Worm (Caenorhabditis elegans) whole organism, young adult: ENCODE measurements around the gene F58H1.2.

Experiments
- B0019.2 ChIP-seq: fragments of 200-800 bp; sonication (Bioruptor generic); conservative IDR thresholded peaks from 2 replicates; pipeline ENCODE4 v1.3.6; 2022; ENCODE audit warnings: missing genetic modification reagents, missing genetic modification characterization, missing compliant biosample characterization
- F23B12.7 ChIP-seq: sonication (generic microtip); optimal IDR thresholded peaks from 2 replicates; lab custom pipeline; 2017; ENCODE audit warnings: missing genetic modification characterization, mild to moderate bottlenecking, missing compliant biosample characterization, antibody characterized with exemption, moderate library complexity; ENCODE audit not compliant: insufficient read depth
- F49E8.2 ChIP-seq: sonication (generic microtip); optimal IDR thresholded peaks from 3 replicates; lab custom pipeline; 2017; ENCODE audit warnings: missing genetic modification characterization, mild to moderate bottlenecking, missing compliant biosample characterization, antibody characterized with exemption, moderate library complexity; ENCODE audit not compliant: insufficient read depth
- K12H6.12 ChIP-seq: fragments of 200-800 bp; sonication (Bioruptor generic); optimal IDR thresholded peaks from 2 replicates; lab custom pipeline; 2018; ENCODE audit warnings: mild to moderate bottlenecking, missing genetic modification characterization, missing compliant biosample characterization
- Y53F4B.3 ChIP-seq: fragments of 200-800 bp; sonication (Bioruptor generic); IDR thresholded peaks from 2 replicates; pipeline ENCODE4 v1.3.6; 2022; ENCODE audit warnings: missing genetic modification reagents, missing genetic modification characterization, missing compliant biosample characterization
- Y53G8AR.9 ChIP-seq: fragments of 200-800 bp; sonication (Bioruptor generic); conservative IDR thresholded peaks from 2 replicates; pipeline ENCODE4 v1.3.6; 2022; ENCODE audit warnings: missing genetic modification reagents, missing genetic modification characterization, missing compliant biosample characterization
- Y67H2A.10 ChIP-seq: fragments of 200-800 bp; sonication (Bioruptor generic); conservative IDR thresholded peaks from 2 replicates; pipeline ENCODE4 v1.3.6; 2022; ENCODE audit warnings: missing genetic modification reagents, missing genetic modification characterization, missing compliant biosample characterization
- Y95B8A.8 ChIP-seq: fragments of 200-800 bp; sonication (Bioruptor generic); IDR thresholded peaks from 2 replicates; pipeline ENCODE4 v1.3.6; 2022; ENCODE audit warnings: missing genetic modification reagents, missing genetic modification characterization, missing compliant biosample characterization
- ZK185.1 ChIP-seq: sonication (generic microtip); optimal IDR thresholded peaks from 2 replicates; lab custom pipeline; 2016; ENCODE audit warnings: mild to moderate bottlenecking, missing genetic modification characterization, missing compliant biosample characterization; ENCODE audit not compliant: poor library complexity, severe bottlenecking
- athp-1 ChIP-seq: sonication (generic microtip); optimal IDR thresholded peaks from 2 replicates; lab custom pipeline; 2017; ENCODE audit warnings: mild to moderate bottlenecking, missing genetic modification characterization, missing compliant biosample characterization
- attf-6 ChIP-seq: fragments of 200-800 bp; sonication (Bioruptor generic); IDR thresholded peaks from 2 replicates; pipeline ENCODE4 v1.3.6; 2022; ENCODE audit warnings: missing genetic modification reagents, missing genetic modification characterization, missing compliant biosample characterization
- ccch-3 ChIP-seq: fragments of 200-800 bp; sonication (Bioruptor generic); optimal IDR thresholded peaks from 2 replicates; lab custom pipeline; 2018; ENCODE audit warnings: mild to moderate bottlenecking, missing genetic modification characterization, missing compliant biosample characterization
- cebp-1 ChIP-seq, 2 experiments: fragments of 200-800 bp in 1 of 2; sonication (Bioruptor generic) in 1 of 2; sonication (generic microtip) in 1 of 2; IDR thresholded peaks in 1 of 2; optimal IDR thresholded peaks in 1 of 2; 2 replicates each; pipeline versions ENCODE4 v1.3.6 to Lab custom; 2017 to 2022; ENCODE audit warnings: missing compliant biosample characterization in 2 of 2, missing genetic modification characterization in 2 of 2, mild to moderate bottlenecking in 1 of 2, missing genetic modification reagents in 1 of 2, moderate library complexity in 1 of 2
- ceh-27 ChIP-seq: fragments of 200-800 bp; sonication (Bioruptor generic); optimal IDR thresholded peaks from 2 replicates; lab custom pipeline; 2018; ENCODE audit warnings: mild to moderate bottlenecking, missing genetic modification characterization, moderate library complexity, missing compliant biosample characterization
- egl-44 ChIP-seq: fragments of 200-800 bp; sonication (Bioruptor generic); IDR thresholded peaks from 2 replicates; pipeline ENCODE4 v1.3.6; 2022; ENCODE audit warnings: missing genetic modification reagents, missing genetic modification characterization, missing compliant biosample characterization
- gei-17 ChIP-seq: fragments of 200-800 bp; sonication (Bioruptor generic); optimal IDR thresholded peaks from 2 replicates; lab custom pipeline; 2018; ENCODE audit warnings: mild to moderate bottlenecking, missing genetic modification characterization, missing compliant biosample characterization
- lag-1 ChIP-seq: fragments of 200-800 bp; sonication (Bioruptor generic); IDR thresholded peaks from 2 replicates; pipeline ENCODE4 v1.3.6; 2022; ENCODE audit warnings: missing genetic modification reagents, missing genetic modification characterization, missing compliant biosample characterization
- lin-35 ChIP-seq, 3 experiments: fragments of 150-350 bp in 2 of 3; sonication (generic microtip) in 1 of 3; optimal IDR thresholded peaks; 2 replicates each; lab custom pipeline; 2014 to 2018; ENCODE audit warnings: missing biosample characterization in 3 of 3, missing genetic modification characterization in 3 of 3, missing genetic modification reagents in 3 of 3
- lsl-1 ChIP-seq: fragments of 200-800 bp; sonication (Bioruptor generic); optimal IDR thresholded peaks from 2 replicates; lab custom pipeline; 2018; ENCODE audit warnings: mild to moderate bottlenecking, missing genetic modification characterization, moderate library complexity, missing compliant biosample characterization
- madf-10 ChIP-seq: sonication (generic microtip); optimal IDR thresholded peaks from 2 replicates; lab custom pipeline; 2016; ENCODE audit warnings: mild to moderate bottlenecking, missing genetic modification characterization, missing compliant biosample characterization
- madf-3 ChIP-seq: fragments of 200-800 bp; sonication (Bioruptor generic); IDR thresholded peaks from 2 replicates; pipeline ENCODE4 v1.3.6; 2022; ENCODE audit warnings: missing genetic modification reagents, missing genetic modification characterization, missing compliant biosample characterization
- mel-28 ChIP-seq: sonication (generic microtip); optimal IDR thresholded peaks from 2 replicates; lab custom pipeline; 2016; ENCODE audit warnings: borderline replicate concordance, mild to moderate bottlenecking, missing genetic modification characterization, missing compliant biosample characterization
- nhr-179 ChIP-seq: sonication (generic microtip); optimal IDR thresholded peaks from 2 replicates; lab custom pipeline; 2016; ENCODE audit warnings: mild to moderate bottlenecking, missing genetic modification characterization, missing compliant biosample characterization
- nhr-80 ChIP-seq: sonication (generic microtip); optimal IDR thresholded peaks from 2 replicates; lab custom pipeline; 2016; ENCODE audit warnings: missing genetic modification characterization, missing compliant biosample characterization
- rec-8 ChIP-seq, 2 experiments: sonication (generic microtip); optimal IDR thresholded peaks; 2 replicates each; lab custom pipeline; 2016; ENCODE audit warnings: mild to moderate bottlenecking in 2 of 2, missing genetic modification characterization in 2 of 2, missing genetic modification reagents in 2 of 2, missing genotype in 2 of 2, missing biosample characterization in 1 of 2, missing compliant biosample characterization in 1 of 2, moderate library complexity in 1 of 2
- repo-1 ChIP-seq: sonication (generic microtip); optimal IDR thresholded peaks from 2 replicates; lab custom pipeline; 2017; ENCODE audit warnings: mild to moderate bottlenecking, missing genetic modification characterization, missing compliant biosample characterization
- sea-2 ChIP-seq: fragments of 200-800 bp; sonication (Bioruptor generic); IDR thresholded peaks from 2 replicates; pipeline ENCODE4 v1.3.6; 2022; ENCODE audit warnings: missing genetic modification characterization, missing compliant biosample characterization
- somi-1 ChIP-seq: fragments of 200-800 bp; sonication (Bioruptor generic); optimal IDR thresholded peaks from 2 replicates; lab custom pipeline; 2018; ENCODE audit warnings: mild to moderate bottlenecking, missing genetic modification characterization, missing compliant biosample characterization
- unc-130 ChIP-seq: sonication (generic microtip); optimal IDR thresholded peaks from 2 replicates; lab custom pipeline; 2016; ENCODE audit warnings: missing genetic modification reagents, missing genetic modification characterization, missing compliant biosample characterization
- unc-62 ChIP-seq: fragments of 150-350 bp; optimal IDR thresholded peaks from 2 replicates; lab custom pipeline; 2014; ENCODE audit warnings: missing biosample characterization, missing genetic modification reagents, missing genetic modification characterization
- zfh-2 ChIP-seq: fragments of 200-800 bp; sonication (Bioruptor generic); conservative IDR thresholded peaks from 2 replicates; pipeline ENCODE4 v1.3.6; 2022; ENCODE audit warnings: missing genetic modification reagents, missing genetic modification characterization, missing compliant biosample characterization
- zim-3 ChIP-seq: sonication (generic microtip); optimal IDR thresholded peaks from 2 replicates; lab custom pipeline; 2017; ENCODE audit warnings: mild to moderate bottlenecking, missing genetic modification characterization, moderate library complexity, missing compliant biosample characterization
- ztf-22 ChIP-seq: fragments of 200-800 bp; sonication (Bioruptor generic); optimal IDR thresholded peaks from 2 replicates; lab custom pipeline; 2018; ENCODE audit warnings: mild to moderate bottlenecking, missing genetic modification characterization, moderate library complexity, missing compliant biosample characterization
- ztf-25 ChIP-seq: fragments of 200-800 bp; sonication (Bioruptor generic); IDR thresholded peaks from 2 replicates; pipeline ENCODE4 v1.3.6; 2022; ENCODE audit warnings: missing genetic modification reagents, missing genetic modification characterization, missing compliant biosample characterization

The F58H1.2 gene

ce11 chrV:11900127-11900526 is 28.8 kb upstream of the F58H1.2 start:
- no peak for TF ChIP-seq ceh-27 (GFP tag; lab: Kevin White, UChicago)
- peak; percentile 67 for TF ChIP-seq nhr-80

ce11 chrV:11901260-11901659 is 27.6 kb upstream of the F58H1.2 start:
- TF ChIP-seq gei-17 (no peak), unc-130 (GFP tag; lab: Kevin White, UChicago) (no peak), repo-1 (tag; lab: Kevin White, UChicago) (no peak), cebp-1 (GFP tag; IDR thresholded peaks at IDR 0.05; lab: Robert Waterston, UW) (no peak), cebp-1 (tag; optimal IDR thresholded peaks at IDR 0.05; lab: Kevin White, UChicago) (no peak), K12H6.12 (tag; lab: Kevin White, UChicago) (no peak), lag-1 (GFP tag; lab: Robert Waterston, UW) (no peak), ztf-22 (GFP tag; lab: Kevin White, UChicago) (no peak), lsl-1 (GFP tag; lab: Kevin White, UChicago) (no peak), athp-1 (tag; lab: Kevin White, UChicago) (no peak), ztf-25 (GFP tag; lab: Robert Waterston, UW) (no peak)

ce11 chrV:11902161-11902560 is 26.7 kb upstream of the F58H1.2 start:
- TF ChIP-seq ZK185.1 (no peak), ztf-22 (GFP tag; lab: Kevin White, UChicago) (no peak), madf-3 (no peak), attf-6 (GFP tag; lab: Robert Waterston, UW) (no peak), F49E8.2 (tag; lab: Kevin White, UChicago) (no peak), K12H6.12 (tag; lab: Kevin White, UChicago) (no peak)

- no peak for TF ChIP-seq ccch-3
- no peak for TF ChIP-seq rec-8 (tag; optimal IDR thresholded peaks at IDR 0.05; lab: Kevin White, UChicago)
- TF ChIP-seq madf-10 (tag; lab: Kevin White, UChicago): no peak
- no peak for TF ChIP-seq unc-62 (GFP tag; lab: Kevin White, UChicago)
- no peak for TF ChIP-seq B0019.2 (GFP tag; lab: Robert Waterston, UW)
- no peak for TF ChIP-seq gei-17
- TF ChIP-seq zfh-2: no peak
- TF ChIP-seq Y53G8AR.9 (GFP tag; lab: Robert Waterston, UW): no peak
- no peak for TF ChIP-seq somi-1
- no peak for TF ChIP-seq Y53F4B.3 (GFP tag; lab: Robert Waterston, UW)
- no peak for TF ChIP-seq athp-1 (tag; lab: Kevin White, UChicago)
- TF ChIP-seq F23B12.7 (tag; lab: Kevin White, UChicago): no peak
- TF ChIP-seq Y67H2A.10 (GFP tag; lab: Robert Waterston, UW): no peak
- no peak for TF ChIP-seq zim-3 (tag; lab: Kevin White, UChicago)
- no peak for TF ChIP-seq mel-28 (tag; lab: Kevin White, UChicago)
- TF ChIP-seq Y95B8A.8 (GFP tag; lab: Robert Waterston, UW): no peak
- no peak for TF ChIP-seq lin-35 (GFP tag; optimal IDR thresholded peaks at IDR 0.05; lab: Kevin White, UChicago)
Observed at ce11 chrV:11905977-11906376, 22.9 kb upstream of the F58H1.2 start.

ce11 chrV:11913283-11913682 is 15.6 kb upstream of the F58H1.2 start:
- TF ChIP-seq nhr-179 (no peak), sea-2 (GFP tag; lab: Robert Waterston, UW) (no peak), egl-44 (no peak)
